Worm (Caenorhabditis elegans) whole organism, young adult: ENCODE data around the gene C17A2.3.

Experiments
- F49E8.2 ChIP-seq: sonication (generic microtip); optimal IDR thresholded peaks from 3 replicates; lab custom pipeline; 2017; ENCODE audit warnings: missing genetic modification characterization, mild to moderate bottlenecking, missing compliant biosample characterization, antibody characterized with exemption, moderate library complexity; ENCODE audit not compliant: insufficient read depth
- F52B5.7 ChIP-seq: sonication (generic microtip); optimal IDR thresholded peaks from 2 replicates; lab custom pipeline; 2016; ENCODE audit warnings: mild to moderate bottlenecking, missing genetic modification characterization, missing compliant biosample characterization
- K11D2.4 ChIP-seq: fragments of 200-800 bp; sonication (Bioruptor generic); IDR thresholded peaks from 2 replicates; pipeline ENCODE4 v1.3.6; 2022; ENCODE audit warnings: missing genetic modification reagents, missing genetic modification characterization, missing compliant biosample characterization
- T07F8.4 ChIP-seq: sonication (generic microtip); optimal IDR thresholded peaks from 2 replicates; lab custom pipeline; 2016; ENCODE audit warnings: mild to moderate bottlenecking, missing genetic modification characterization, moderate library complexity, missing compliant biosample characterization
- Y67H2A.10 ChIP-seq: fragments of 200-800 bp; sonication (Bioruptor generic); conservative IDR thresholded peaks from 2 replicates; pipeline ENCODE4 v1.3.6; 2022; ENCODE audit warnings: missing genetic modification reagents, missing genetic modification characterization, missing compliant biosample characterization
- ama-1 ChIP-seq, 3 experiments: fragments of 150-350 bp in 1 of 3; sonication (generic microtip) in 2 of 3; optimal IDR thresholded peaks; 2 replicates each; lab custom pipeline; 2014 to 2018; ENCODE audit warnings: missing biosample characterization in 2 of 3, missing genetic modification characterization in 2 of 3, missing genetic modification reagents in 2 of 3
- aptf-2 ChIP-seq: fragments of 200-800 bp; sonication (Bioruptor generic); conservative IDR thresholded peaks from 2 replicates; pipeline ENCODE4 v1.3.6; 2022; ENCODE audit warnings: missing genetic modification reagents, missing genetic modification characterization, missing compliant biosample characterization
- athp-1 ChIP-seq: sonication (generic microtip); optimal IDR thresholded peaks from 2 replicates; lab custom pipeline; 2017; ENCODE audit warnings: mild to moderate bottlenecking, missing genetic modification characterization, missing compliant biosample characterization
- attf-6 ChIP-seq: fragments of 200-800 bp; sonication (Bioruptor generic); IDR thresholded peaks from 2 replicates; pipeline ENCODE4 v1.3.6; 2022; ENCODE audit warnings: missing genetic modification reagents, missing genetic modification characterization, missing compliant biosample characterization
- cebp-1 ChIP-seq, 2 experiments: fragments of 200-800 bp in 1 of 2; sonication (Bioruptor generic) in 1 of 2; sonication (generic microtip) in 1 of 2; IDR thresholded peaks in 1 of 2; optimal IDR thresholded peaks in 1 of 2; 2 replicates each; pipeline versions ENCODE4 v1.3.6 to Lab custom; 2017 to 2022; ENCODE audit warnings: missing compliant biosample characterization in 2 of 2, missing genetic modification characterization in 2 of 2, mild to moderate bottlenecking in 1 of 2, missing genetic modification reagents in 1 of 2, moderate library complexity in 1 of 2
- ceh-40 ChIP-seq: fragments of 200-800 bp; sonication (Bioruptor generic); IDR thresholded peaks from 2 replicates; pipeline ENCODE4 v1.3.6; 2022; ENCODE audit warnings: missing genetic modification characterization, missing compliant biosample characterization
- ceh-79 ChIP-seq: sonication (generic microtip); optimal IDR thresholded peaks from 2 replicates; lab custom pipeline; 2017; ENCODE audit warnings: mild to moderate bottlenecking, missing genetic modification characterization, missing compliant biosample characterization
- dpl-1 ChIP-seq: fragments of 150-350 bp; optimal IDR thresholded peaks from 2 replicates; lab custom pipeline; 2014; ENCODE audit warnings: missing biosample characterization, missing genetic modification reagents, missing genetic modification characterization
- efl-1 ChIP-seq: fragments of 150-350 bp; optimal IDR thresholded peaks from 2 replicates; lab custom pipeline; 2014; ENCODE audit warnings: missing biosample characterization, missing genetic modification reagents, missing genetic modification characterization
- egl-44 ChIP-seq: fragments of 200-800 bp; sonication (Bioruptor generic); IDR thresholded peaks from 2 replicates; pipeline ENCODE4 v1.3.6; 2022; ENCODE audit warnings: missing genetic modification reagents, missing genetic modification characterization, missing compliant biosample characterization
- gei-17 ChIP-seq: fragments of 200-800 bp; sonication (Bioruptor generic); optimal IDR thresholded peaks from 2 replicates; lab custom pipeline; 2018; ENCODE audit warnings: mild to moderate bottlenecking, missing genetic modification characterization, missing compliant biosample characterization
- hmg-20 ChIP-seq: fragments of 200-800 bp; sonication (Bioruptor generic); IDR thresholded peaks from 2 replicates; pipeline ENCODE4 v1.3.6; 2022; ENCODE audit warnings: missing genetic modification reagents, missing genetic modification characterization, missing compliant biosample characterization
- hrde-1 ChIP-seq: sonication (generic microtip); optimal IDR thresholded peaks from 2 replicates; lab custom pipeline; 2016; ENCODE audit warnings: missing genetic modification characterization, mild to moderate bottlenecking, missing compliant biosample characterization, moderate library complexity, missing genotype, missing genetic modification reagents, borderline replicate concordance
- lin-40 ChIP-seq: sonication (generic microtip); optimal IDR thresholded peaks from 2 replicates; lab custom pipeline; 2016; ENCODE audit warnings: missing genetic modification characterization, mild to moderate bottlenecking, missing compliant biosample characterization, missing genotype, missing genetic modification reagents
- lin-54 ChIP-seq: fragments of 200-800 bp; sonication (Bioruptor generic); optimal IDR thresholded peaks from 2 replicates; lab custom pipeline; 2018; ENCODE audit warnings: mild to moderate bottlenecking, missing genetic modification characterization, missing compliant biosample characterization
- lsy-27 ChIP-seq: sonication (generic microtip); optimal IDR thresholded peaks from 2 replicates; lab custom pipeline; 2017; ENCODE audit warnings: missing genetic modification characterization, mild to moderate bottlenecking, missing compliant biosample characterization, antibody characterized with exemption, missing genotype, borderline replicate concordance; ENCODE audit not compliant: insufficient read depth
- madf-6 ChIP-seq: fragments of 200-800 bp; sonication (Bioruptor generic); IDR thresholded peaks from 2 replicates; pipeline ENCODE4 v1.3.6; 2022; ENCODE audit warnings: missing genetic modification reagents, missing genetic modification characterization, missing compliant biosample characterization
- mel-28 ChIP-seq: sonication (generic microtip); optimal IDR thresholded peaks from 2 replicates; lab custom pipeline; 2016; ENCODE audit warnings: borderline replicate concordance, mild to moderate bottlenecking, missing genetic modification characterization, missing compliant biosample characterization
- nfya-2 ChIP-seq: fragments of 200-800 bp; sonication (Bioruptor generic); IDR thresholded peaks from 2 replicates; pipeline ENCODE4 v1.3.6; 2022; ENCODE audit warnings: missing genetic modification reagents, missing genetic modification characterization, missing compliant biosample characterization
- nhr-179 ChIP-seq: sonication (generic microtip); optimal IDR thresholded peaks from 2 replicates; lab custom pipeline; 2016; ENCODE audit warnings: mild to moderate bottlenecking, missing genetic modification characterization, missing compliant biosample characterization
- nhr-27 ChIP-seq: fragments of 200-800 bp; sonication (Bioruptor generic); optimal IDR thresholded peaks from 2 replicates; lab custom pipeline; 2018; ENCODE audit warnings: mild to moderate bottlenecking, missing genetic modification characterization, moderate library complexity, missing compliant biosample characterization
- rec-8 ChIP-seq, 2 experiments: sonication (generic microtip); optimal IDR thresholded peaks; 2 replicates each; lab custom pipeline; 2016; ENCODE audit warnings: mild to moderate bottlenecking in 2 of 2, missing genetic modification characterization in 2 of 2, missing genetic modification reagents in 2 of 2, missing genotype in 2 of 2, missing biosample characterization in 1 of 2, missing compliant biosample characterization in 1 of 2, moderate library complexity in 1 of 2
- snpc-4 ChIP-seq, 5 experiments: fragments of 150-350 bp in 1 of 5; sonication (generic microtip) in 4 of 5; optimal IDR thresholded peaks; 2 replicates each; lab custom pipeline; 2014 to 2018; ENCODE audit warnings: missing genetic modification characterization in 5 of 5, missing biosample characterization in 3 of 5, antibody characterized with exemption in 2 of 5, mild to moderate bottlenecking in 2 of 5, missing compliant biosample characterization in 2 of 5, missing genotype in 2 of 5, moderate library complexity in 2 of 5, missing genetic modification reagents in 1 of 5
- somi-1 ChIP-seq: fragments of 200-800 bp; sonication (Bioruptor generic); optimal IDR thresholded peaks from 2 replicates; lab custom pipeline; 2018; ENCODE audit warnings: mild to moderate bottlenecking, missing genetic modification characterization, missing compliant biosample characterization
- tbx-9 ChIP-seq: sonication (generic microtip); optimal IDR thresholded peaks from 2 replicates; lab custom pipeline; 2016; ENCODE audit warnings: borderline replicate concordance, missing genetic modification characterization, inconsistent platforms, missing compliant biosample characterization
- xnd-1 ChIP-seq: sonication (generic microtip); optimal IDR thresholded peaks from 2 replicates; lab custom pipeline; 2016; ENCODE audit warnings: missing genotype, missing genetic modification reagents, missing genetic modification characterization, missing compliant biosample characterization
- zfh-2 ChIP-seq: fragments of 200-800 bp; sonication (Bioruptor generic); conservative IDR thresholded peaks from 2 replicates; pipeline ENCODE4 v1.3.6; 2022; ENCODE audit warnings: missing genetic modification reagents, missing genetic modification characterization, missing compliant biosample characterization
- ztf-22 ChIP-seq: fragments of 200-800 bp; sonication (Bioruptor generic); optimal IDR thresholded peaks from 2 replicates; lab custom pipeline; 2018; ENCODE audit warnings: mild to moderate bottlenecking, missing genetic modification characterization, moderate library complexity, missing compliant biosample characterization
- ztf-26 ChIP-seq: sonication (generic microtip); optimal IDR thresholded peaks from 2 replicates; lab custom pipeline; 2017; ENCODE audit warnings: missing genetic modification characterization, missing compliant biosample characterization
- ztf-28 ChIP-seq: fragments of 200-800 bp; sonication (Bioruptor generic); IDR thresholded peaks from 2 replicates; pipeline ENCODE4 v1.3.6; 2022; ENCODE audit warnings: missing genetic modification reagents, missing genetic modification characterization, missing compliant biosample characterization
- ztf-6 ChIP-seq: fragments of 200-800 bp; sonication (Bioruptor generic); IDR thresholded peaks from 2 replicates; pipeline ENCODE4 v1.3.6; 2022; ENCODE audit warnings: missing genetic modification reagents, missing genetic modification characterization, missing compliant biosample characterization

Gene C17A2.3

DNA sequence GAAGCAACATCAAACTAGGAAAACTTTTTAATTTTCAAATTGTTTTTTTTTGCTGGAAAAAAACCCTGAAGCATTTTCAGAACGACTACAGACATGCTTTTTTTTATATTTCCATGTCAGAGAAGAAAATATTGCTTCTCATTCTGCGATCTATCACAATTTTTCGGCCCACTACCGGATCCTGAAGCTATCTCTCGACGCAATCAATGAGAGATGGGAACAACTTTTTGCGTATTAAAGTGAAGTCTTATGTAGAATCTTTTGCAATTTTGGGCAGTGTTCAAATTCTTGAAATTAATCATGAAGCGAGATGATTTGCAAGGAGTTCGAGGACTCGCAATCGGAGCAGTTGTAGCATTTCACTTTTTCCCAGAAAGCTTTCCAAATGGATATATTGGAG lies 26.2 kb downstream of the C17A2.3 start, which contains the start of gene oac-10:
TSS of gene oac-10 (plus strand) at position 301 of the 400 bp plus-strand sequence.
- TF ChIP-seq athp-1 (tag; lab: Kevin White, UChicago) (no peak), egl-44 (no peak), nfya-2 (GFP tag; lab: Robert Waterston, UW) (no peak), ztf-6 (GFP tag; lab: Robert Waterston, UW) (no peak), lin-40 (tag; lab: Kevin White, UChicago) (no peak), ztf-28 (GFP tag; lab: Robert Waterston, UW) (no peak), hmg-20 (no peak), F49E8.2 (tag; lab: Kevin White, UChicago) (no peak), rec-8 (tag; optimal IDR thresholded peaks at IDR 0.05; lab: Kevin White, UChicago) (no peak), F52B5.7 (tag; lab: Kevin White, UChicago) (no peak), gei-17 (no peak), madf-6 (no peak), efl-1 (no peak), ceh-40 (GFP tag; lab: Robert Waterston, UW) (no peak), dpl-1 (no peak), nhr-27 (tag; lab: Kevin White, UChicago) (no peak)

DNA sequence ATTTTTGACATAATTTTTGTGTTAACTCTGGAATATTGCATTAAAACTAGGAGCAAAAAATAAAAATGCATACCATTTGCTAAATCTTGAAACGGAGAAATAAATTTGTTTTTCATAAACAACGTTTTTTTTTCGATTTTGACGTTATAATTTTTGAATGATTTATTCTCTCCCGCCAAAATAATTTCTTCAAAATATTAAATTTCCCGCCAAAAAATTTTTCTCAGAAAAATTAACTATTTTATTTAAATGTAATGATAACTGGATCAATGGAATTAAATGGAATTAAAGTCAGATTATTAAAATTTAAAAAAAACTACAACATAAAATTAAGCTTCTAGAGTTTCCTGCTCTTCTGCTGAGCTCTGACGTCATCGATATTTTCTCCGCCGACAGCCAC lies 33.7 kb downstream of the C17A2.3 start, which contains the start of gene nep-3:
TSS of gene nep-3 (minus strand) at position 101 of the 400 bp plus-strand sequence.
- TF ChIP-seq hrde-1 (tag; lab: Kevin White, UChicago) = no peak
- no peak for TF ChIP-seq attf-6 (GFP tag; lab: Robert Waterston, UW)
- no peak for TF ChIP-seq aptf-2 (GFP tag; lab: Robert Waterston, UW)
- TF ChIP-seq tbx-9 = no peak
- TF ChIP-seq nhr-179 = no peak
- no peak for TF ChIP-seq rec-8 (tag; optimal IDR thresholded peaks at IDR 0.05; lab: Kevin White, UChicago)
- no peak for TF ChIP-seq mel-28 (tag; lab: Kevin White, UChicago)
- no peak for TF ChIP-seq ztf-26 (tag; lab: Kevin White, UChicago)
- TF ChIP-seq Y67H2A.10 (GFP tag; lab: Robert Waterston, UW) = no peak
- TF ChIP-seq ama-1 (optimal IDR thresholded peaks at IDR 0.05; lab: Kevin White, UChicago) = no peak
- TF ChIP-seq ama-1 (GFP tag; optimal IDR thresholded peaks at IDR 0.05; lab: Kevin White, UChicago) = no peak
- TF ChIP-seq, all 124 proteins: peak for 0

DNA sequence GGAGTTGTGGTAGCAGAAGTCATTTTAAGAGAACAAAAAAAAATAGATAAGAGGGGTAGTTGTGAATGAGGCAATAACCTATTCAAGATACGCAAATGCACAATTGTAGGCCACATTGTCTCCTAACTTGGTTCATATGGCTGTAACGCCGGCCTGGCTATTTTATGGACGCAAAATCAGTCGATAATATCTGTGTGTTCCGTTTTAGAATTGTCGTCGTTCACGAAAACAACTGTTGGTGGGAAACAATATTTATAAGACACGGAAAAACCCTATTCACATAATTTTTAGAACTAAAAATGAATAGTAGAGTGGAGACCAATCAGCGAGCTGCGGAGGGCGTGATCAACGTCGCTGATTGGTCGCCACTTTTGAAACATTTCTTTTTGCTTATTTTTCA lies 34.5 kb downstream of the C17A2.3 start, which contains the start of gene sdz-7:
TSS of gene sdz-7 (minus strand) at position 101 of the 400 bp plus-strand sequence.
- no peak for TF ChIP-seq tbx-9
- no peak for TF ChIP-seq egl-44
- no peak for TF ChIP-seq xnd-1 (tag; lab: Kevin White, UChicago)
- TF ChIP-seq ceh-79 (tag; lab: Kevin White, UChicago) = no peak
- TF ChIP-seq ztf-28 (GFP tag; lab: Robert Waterston, UW) = no peak
- no peak for TF ChIP-seq madf-6
- TF ChIP-seq K11D2.4 (GFP tag; lab: Robert Waterston, UW) = no peak
- TF ChIP-seq T07F8.4 (tag; lab: Kevin White, UChicago) = no peak
- no peak for TF ChIP-seq somi-1 (GFP tag; lab: Kevin White, UChicago)
- no peak for TF ChIP-seq cebp-1 (GFP tag; IDR thresholded peaks at IDR 0.05; lab: Robert Waterston, UW)
- no peak for TF ChIP-seq cebp-1 (tag; optimal IDR thresholded peaks at IDR 0.05; lab: Kevin White, UChicago)
- TF ChIP-seq snpc-4 (GFP tag; optimal IDR thresholded peaks at IDR 0.05; lab: Kevin White, UChicago) = no peak
- TF ChIP-seq snpc-4 (tag; optimal IDR thresholded peaks at IDR 0.05; lab: Kevin White, UChicago) = no peak
- TF ChIP-seq lin-54 (GFP tag; lab: Kevin White, UChicago) = no peak
- TF ChIP-seq zfh-2 (GFP tag; lab: Robert Waterston, UW) = no peak
- no peak for TF ChIP-seq ztf-22
- no peak for TF ChIP-seq lsy-27 (tag; lab: Kevin White, UChicago)
